Fruit fly (Drosophila melanogaster) whole organism, embryonic: Measurements from ENCODE around the gene Pfas.
A peak's percentile ranks its signal among the peaks of the same experiment; 100 is the strongest.

Experiments used
- CG12071 ChIP-seq: fragments of 200-800 bp; sonication (Bioruptor generic); optimal IDR thresholded peaks from 3 replicates; lab custom pipeline; 2018; ENCODE audit warnings: missing biosample characterization, mild to moderate bottlenecking, missing genetic modification characterization
- CG12155 ChIP-seq: fragments of 200-800 bp; sonication (Bioruptor generic); optimal IDR thresholded peaks from 3 replicates; lab custom pipeline; 2016; ENCODE audit warnings: missing biosample characterization, missing genetic modification characterization
- CG12219 ChIP-seq: fragments of 200-800 bp; sonication (Bioruptor generic); optimal IDR thresholded peaks from 3 replicates; lab custom pipeline; 2018; ENCODE audit warnings: missing biosample characterization, mild to moderate bottlenecking, missing genetic modification characterization
- CG1233 ChIP-seq: fragments of 200-800 bp; sonication (Bioruptor generic); optimal IDR thresholded peaks from 4 replicates; lab custom pipeline; 2018; ENCODE audit warnings: missing biosample characterization, mild to moderate bottlenecking, missing genetic modification characterization
- CG13287 ChIP-seq: fragments of 200-800 bp; sonication (Bioruptor generic); IDR thresholded peaks from 2 replicates; pipeline ENCODE4 v1.3.6; 2022; ENCODE audit warnings: missing biosample characterization, missing genetic modification characterization; ENCODE audit not compliant: partially characterized antibody
- CG13424 ChIP-seq: fragments of 200-800 bp; sonication (Bioruptor generic); optimal IDR thresholded peaks from 2 replicates; lab custom pipeline; 2019; ENCODE audit warnings: missing biosample characterization, mild to moderate bottlenecking, missing genetic modification characterization, moderate library complexity
- CG17912 ChIP-seq: fragments of 200-800 bp; sonication (Bioruptor generic); optimal IDR thresholded peaks from 2 replicates; lab custom pipeline; 2018; ENCODE audit warnings: missing biosample characterization, mild to moderate bottlenecking, missing genetic modification characterization
- CG18599 ChIP-seq: fragments of 200-800 bp; sonication (Bioruptor generic); optimal IDR thresholded peaks from 3 replicates; lab custom pipeline; 2017; ENCODE audit warnings: missing biosample characterization, missing genetic modification characterization, mild to moderate bottlenecking, moderate library complexity, missing genetic modification reagents
- CG2116 ChIP-seq: fragments of 200-800 bp; sonication (Bioruptor generic); optimal IDR thresholded peaks from 3 replicates; lab custom pipeline; 2018; ENCODE audit warnings: missing biosample characterization, mild to moderate bottlenecking, missing genetic modification characterization
- CG2120 ChIP-seq: fragments of 200-800 bp; sonication (Bioruptor generic); optimal IDR thresholded peaks from 3 replicates; lab custom pipeline; 2016; ENCODE audit warnings: missing biosample characterization, missing genetic modification characterization
- CG31441 ChIP-seq: fragments of 200-800 bp; sonication (Bioruptor generic); IDR thresholded peaks from 2 replicates; pipeline ENCODE4 v1.3.6; 2022; ENCODE audit warnings: missing biosample characterization, missing genetic modification characterization
- CG5953 ChIP-seq: fragments of 200-800 bp; sonication (Bioruptor generic); IDR thresholded peaks from 2 replicates; pipeline ENCODE4 v1.3.6; 2022; ENCODE audit warnings: missing biosample characterization, missing genetic modification characterization
- CG6765 ChIP-seq: fragments of 200-800 bp; sonication (Bioruptor generic); optimal IDR thresholded peaks from 3 replicates; lab custom pipeline; 2017; ENCODE audit warnings: missing biosample characterization, mild to moderate bottlenecking, missing genetic modification characterization
- CG7372 ChIP-seq: fragments of 200-800 bp; sonication (Bioruptor generic); IDR thresholded peaks from 2 replicates; pipeline ENCODE4 v1.3.6; 2022; ENCODE audit warnings: missing biosample characterization, missing genetic modification characterization
- CG8290 ChIP-seq, 3 experiments: fragments of 200-800 bp; sonication (Bioruptor generic); optimal IDR thresholded peaks; 2 replicates each; lab custom pipeline; 2016 to 2019; ENCODE audit warnings: missing biosample characterization in 3 of 3, missing genetic modification characterization in 3 of 3, mild to moderate bottlenecking in 2 of 3, moderate library complexity in 1 of 3
- CG9932 ChIP-seq: fragments of 200-800 bp; sonication (Bioruptor generic); IDR thresholded peaks from 2 replicates; pipeline ENCODE4 v1.3.6; 2022; ENCODE audit warnings: missing biosample characterization, missing genetic modification characterization
- CHES-1-like ChIP-seq: fragments of 200-800 bp; sonication (Bioruptor generic); optimal IDR thresholded peaks from 2 replicates; lab custom pipeline; 2016; ENCODE audit warnings: missing biosample characterization, missing genetic modification characterization
- Chrac-16 ChIP-seq: fragments of 200-800 bp; sonication (Bioruptor generic); optimal IDR thresholded peaks from 3 replicates; lab custom pipeline; 2016; ENCODE audit warnings: missing biosample characterization, missing genetic modification characterization
- Dll ChIP-seq: fragments of 200-800 bp; sonication (Bioruptor generic); IDR thresholded peaks from 4 replicates; pipeline ENCODE4 v1.3.6; 2022; ENCODE audit warnings: missing biosample characterization, missing genetic modification characterization; ENCODE audit not compliant: partially characterized antibody
- Eip74EF ChIP-seq, 2 experiments: fragments of 200-800 bp in 1 of 2; fragments of >200 bp in 1 of 2; sonication (Bioruptor generic) in 1 of 2; optimal IDR thresholded peaks; 2 replicates each; lab custom pipeline; 2017 to 2019; ENCODE audit warnings: missing biosample characterization in 2 of 2, missing genetic modification characterization in 2 of 2, mild to moderate bottlenecking in 1 of 2, moderate library complexity in 1 of 2
- HmgZ ChIP-seq: fragments of 200-800 bp; sonication (Bioruptor generic); optimal IDR thresholded peaks from 2 replicates; lab custom pipeline; 2018; ENCODE audit warnings: missing biosample characterization, mild to moderate bottlenecking, missing genetic modification characterization
- Hr39 ChIP-seq: fragments of >200 bp; optimal IDR thresholded peaks from 2 replicates; lab custom pipeline; 2017
- Lim3 ChIP-seq: fragments of 200-800 bp; sonication (Bioruptor generic); IDR thresholded peaks from 2 replicates; pipeline ENCODE4 v1.3.6; 2022; ENCODE audit warnings: missing biosample characterization, missing genetic modification characterization
- Meics ChIP-seq: fragments of 200-800 bp; sonication (Bioruptor generic); optimal IDR thresholded peaks from 2 replicates; lab custom pipeline; 2017; ENCODE audit warnings: missing biosample characterization, mild to moderate bottlenecking, missing genetic modification characterization
- NFAT ChIP-seq: fragments of 200-800 bp; sonication (Bioruptor generic); IDR thresholded peaks from 2 replicates; pipeline ENCODE4 v1.3.6; 2022; ENCODE audit warnings: missing biosample characterization, missing genetic modification characterization
- PHDP ChIP-seq: fragments of 200-800 bp; sonication (Bioruptor generic); optimal IDR thresholded peaks from 3 replicates; lab custom pipeline; 2018; ENCODE audit warnings: missing biosample characterization, mild to moderate bottlenecking, missing genetic modification characterization, moderate library complexity
- Rfx ChIP-seq: fragments of 200-800 bp; sonication (Bioruptor generic); IDR thresholded peaks from 2 replicates; pipeline ENCODE4 v1.3.6; 2022; ENCODE audit warnings: missing biosample characterization, missing genetic modification characterization
- Six4 ChIP-seq: fragments of 200-800 bp; sonication (Bioruptor generic); optimal IDR thresholded peaks from 2 replicates; lab custom pipeline; 2016; ENCODE audit warnings: missing biosample characterization, missing genetic modification characterization
- Sox100B ChIP-seq: fragments of 200-800 bp; sonication (Bioruptor generic); optimal IDR thresholded peaks from 3 replicates; lab custom pipeline; 2018; ENCODE audit warnings: missing biosample characterization, mild to moderate bottlenecking, missing genetic modification characterization
- TFAM ChIP-seq: fragments of 200-800 bp; sonication (Bioruptor generic); optimal IDR thresholded peaks from 2 replicates; lab custom pipeline; 2017; ENCODE audit warnings: missing biosample characterization, missing genetic modification characterization, inconsistent platforms
- abd-A ChIP-seq: fragments of 200-800 bp; sonication (Bioruptor generic); optimal IDR thresholded peaks from 3 replicates; lab custom pipeline; 2019; ENCODE audit warnings: missing biosample characterization, mild to moderate bottlenecking, missing genetic modification characterization, moderate library complexity
- chinmo ChIP-seq: fragments of 200-800 bp; sonication (Bioruptor generic); IDR thresholded peaks from 4 replicates; pipeline ENCODE4 v1.3.6; 2022; ENCODE audit warnings: missing biosample characterization, missing genetic modification characterization; ENCODE audit not compliant: partially characterized antibody
- exex ChIP-seq: fragments of 200-800 bp; sonication (Bioruptor generic); optimal IDR thresholded peaks from 4 replicates; lab custom pipeline; 2018; ENCODE audit warnings: missing biosample characterization, mild to moderate bottlenecking, missing genetic modification characterization, moderate library complexity
- ftz-f1 ChIP-seq: fragments of 200-800 bp; sonication (Bioruptor generic); optimal IDR thresholded peaks from 2 replicates; lab custom pipeline; 2016; ENCODE audit warnings: missing biosample characterization, missing genetic modification characterization
- gem ChIP-seq: fragments of 200-800 bp; sonication (Bioruptor generic); optimal IDR thresholded peaks from 2 replicates; lab custom pipeline; 2019; ENCODE audit warnings: missing biosample characterization, mild to moderate bottlenecking, missing genetic modification characterization, moderate library complexity
- hbn ChIP-seq: fragments of 200-800 bp; sonication (Bioruptor generic); IDR thresholded peaks from 2 replicates; pipeline ENCODE4 v1.3.6; 2022; ENCODE audit warnings: missing biosample characterization, missing genetic modification characterization; ENCODE audit not compliant: partially characterized antibody
- ind ChIP-seq: fragments of 200-800 bp; sonication (Bioruptor generic); optimal IDR thresholded peaks from 3 replicates; lab custom pipeline; 2016; ENCODE audit warnings: missing biosample characterization, missing genetic modification characterization
- lbe ChIP-seq: fragments of 200-800 bp; sonication (Bioruptor generic); optimal IDR thresholded peaks from 2 replicates; lab custom pipeline; 2016; ENCODE audit warnings: missing biosample characterization, mild to moderate bottlenecking, missing genetic modification characterization
- lilli ChIP-seq: fragments of 200-800 bp; sonication (Bioruptor generic); optimal IDR thresholded peaks from 3 replicates; lab custom pipeline; 2016; ENCODE audit warnings: missing biosample characterization, missing genetic modification characterization
- luna ChIP-seq: fragments of 200-800 bp; sonication (Bioruptor generic); optimal IDR thresholded peaks from 2 replicates; lab custom pipeline; 2016; ENCODE audit warnings: missing biosample characterization, missing genetic modification characterization
- mirr ChIP-seq: fragments of 200-800 bp; sonication (Bioruptor generic); optimal IDR thresholded peaks from 3 replicates; lab custom pipeline; 2018; ENCODE audit warnings: missing biosample characterization, mild to moderate bottlenecking, missing genetic modification characterization
- salm ChIP-seq: fragments of 200-800 bp; sonication (Bioruptor generic); optimal IDR thresholded peaks from 2 replicates; lab custom pipeline; 2018; ENCODE audit warnings: missing biosample characterization, mild to moderate bottlenecking, missing genetic modification characterization
- sens ChIP-seq: fragments of 200-800 bp; sonication (Bioruptor generic); peaks from one replicate; lab custom pipeline; 2016; ENCODE audit warnings: missing biosample characterization, missing genetic modification characterization
- sob ChIP-seq: fragments of 200-800 bp; sonication (Bioruptor generic); IDR thresholded peaks from 2 replicates; pipeline ENCODE4 v1.3.6; 2022; ENCODE audit warnings: missing biosample characterization, missing genetic modification characterization
- ssp ChIP-seq: fragments of 200-800 bp; sonication (Bioruptor generic); IDR thresholded peaks from 2 replicates; pipeline ENCODE4 v1.3.6; 2022; ENCODE audit warnings: missing biosample characterization, missing genetic modification characterization
- sug ChIP-seq: fragments of 200-800 bp; optimal IDR thresholded peaks from 2 replicates; lab custom pipeline; 2019; ENCODE audit warnings: missing biosample characterization, mild to moderate bottlenecking, missing genetic modification characterization, moderate library complexity
- tin ChIP-seq: fragments of 200-800 bp; sonication (Bioruptor generic); optimal IDR thresholded peaks from 3 replicates; lab custom pipeline; 2016; ENCODE audit warnings: missing biosample characterization, missing genetic modification characterization
- wek ChIP-seq: fragments of 200-800 bp; sonication (Bioruptor generic); optimal IDR thresholded peaks from 3 replicates; lab custom pipeline; 2018; ENCODE audit warnings: missing biosample characterization, mild to moderate bottlenecking, missing genetic modification characterization, moderate library complexity

Pfas gene

dm6 chr2L:6082936-6083627 is 37.2 kb upstream of the Pfas start (continued):
- TF ChIP-seq sens (GFP tag; lab: Kevin White, UChicago) (peak; percentile 83), TFAM (GFP tag; lab: Kevin White, UChicago) (no peak), CG2116 (GFP tag; lab: Kevin White, UChicago) (peak; percentile 18), Hr39 (lab: Kevin White, UChicago) (no peak), CG12071 (GFP tag; lab: Kevin White, UChicago) (peak; percentile 55), Sox100B (peak; percentile 35), CG17912 (GFP tag; lab: Kevin White, UChicago) (peak; percentile 25), Six4 (GFP tag; lab: Kevin White, UChicago) (no peak), abd-A (peak; percentile 66), lilli (GFP tag; lab: Kevin White, UChicago) (no peak), HmgZ (tag; lab: Kevin White, UChicago) (peak; percentile 41), sob (GFP tag; lab: Robert Waterston, UW) (0 out of 2 replicates have a peak, but pooled peaks have one; percentile 5), CG9932 (0 out of 2 replicates have a peak, but pooled peaks have one; percentile 7), NFAT (peak; percentile 14; the same call in 1 of the 2 replicates), CG7372 (GFP tag; lab: Robert Waterston, UW) (0 out of 2 replicates have a peak, but pooled peaks have one; percentile 51), CG12219 (GFP tag; lab: Kevin White, UChicago) (peak; percentile 9), Eip74EF (GFP tag; optimal IDR thresholded peaks at IDR 0.05; lab: Kevin White, UChicago) (peak in 1 of 2 experiments; percentile 88), CG2120 (GFP tag; lab: Kevin White, UChicago) (peak; percentile 4), salm (tag; lab: Kevin White, UChicago) (peak; percentile 11), wek (GFP tag; lab: Kevin White, UChicago) (peak; percentile 50), sug (peak; percentile 88), mirr (GFP tag; lab: Kevin White, UChicago) (peak; percentile 98), CG5953 (GFP tag; lab: Robert Waterston, UW) (no peak), CG12155 (peak; percentile 27), ind (GFP tag; lab: Kevin White, UChicago) (no peak), hbn (GFP tag; lab: Robert Waterston, UW) (no peak), ftz-f1 (GFP tag; lab: Kevin White, UChicago) (peak; percentile 96), CG13287 (GFP tag; lab: Robert Waterston, UW) (0 out of 2 replicates have a peak, but pooled peaks have one; percentile 26), CG6765 (GFP tag; lab: Kevin White, UChicago) (peak; percentile 5), CG8290 (GFP tag; optimal IDR thresholded peaks at IDR 0.05; lab: Kevin White, UChicago) (no peak), CG8290 (tag; optimal IDR thresholded peaks at IDR 0.05; lab: Kevin White, UChicago) (peak; percentile 5 to 61), luna (GFP tag; lab: Kevin White, UChicago) (no peak), Dll (GFP tag; lab: Robert Waterston, UW) (no peak), tin (no peak), CG18599 (GFP tag; lab: Kevin White, UChicago) (peak; percentile 25), CG13424 (tag; lab: Kevin White, UChicago) (peak; percentile 7), exex (peak; percentile 88), chinmo (peak; percentile 96; the same call in 3 of the 4 replicates), Chrac-16 (GFP tag; lab: Kevin White, UChicago) (no peak), CG31441 (GFP tag; lab: Robert Waterston, UW) (no peak), lbe (GFP tag; lab: Kevin White, UChicago) (peak; percentile 24), Meics (GFP tag; lab: Kevin White, UChicago) (peak; percentile 46), PHDP (tag; lab: Kevin White, UChicago) (peak; percentile 40), ssp (no peak), Lim3 (GFP tag; lab: Robert Waterston, UW) (no peak), Rfx (GFP tag; lab: Robert Waterston, UW) (peak; percentile 10; the same call in 1 of the 2 replicates), gem (tag; lab: Kevin White, UChicago) (peak; percentile 19), CHES-1-like (GFP tag; lab: Kevin White, UChicago) (peak; percentile 0), CG1233 (GFP tag; lab: Kevin White, UChicago) (peak; percentile 2)
